Fruit fly (Drosophila melanogaster): ENCODE measurements around the gene CG8031.
A peak's percentile ranks its signal among the peaks of the same experiment; 100 is the strongest.

Gene CG8031

dm6 chr3R:12995522-12995921, 15.6 kb downstream of the CG8031 start, which contains the start of gene CG7488:
TSS of gene CG7488 (plus strand) at chr3R:12995620.
- TF ChIP-seq bab1 (GFP tag; optimal IDR thresholded peaks at IDR 0.05) (peak; percentile 44), CG7101 (tag; optimal IDR thresholded peaks at IDR 0.05) (no peak)

dm6 chr3R:12995047-12995446, 16.1 kb downstream of the CG8031 start, which contains the start of gene yellow-f2:
TSS of gene yellow-f2 (minus strand) at chr3R:12995147.
- TF ChIP-seq CG12768 (GFP tag; optimal IDR thresholded peaks at IDR 0.05), result no peak

dm6 chr3R:12993018-12993417, 18.1 kb downstream of the CG8031 start, which contains the start of gene yellow-f:
TSS of gene yellow-f (minus strand) at chr3R:12993201.
- TF ChIP-seq CG1620 (GFP tag; optimal IDR thresholded peaks at IDR 0.05) (no peak), CG12768 (GFP tag; optimal IDR thresholded peaks at IDR 0.05) (no peak), CG7045 (GFP tag; optimal IDR thresholded peaks at IDR 0.05) (no peak), pad (GFP tag; optimal IDR thresholded peaks at IDR 0.05) (no peak), Clk (GFP tag; optimal IDR thresholded peaks at IDR 0.05) (no peak), Mnt (GFP tag; optimal IDR thresholded peaks at IDR 0.05) (no peak), CG5204 (GFP tag; optimal IDR thresholded peaks at IDR 0.05) (no peak)

- TF ChIP-seq CG14711 (tag; optimal IDR thresholded peaks at IDR 0.05), result no peak
- TF ChIP-seq CG12768 (GFP tag; optimal IDR thresholded peaks at IDR 0.05), result no peak
- no peak for TF ChIP-seq cnc (optimal IDR thresholded peaks at IDR 0.05)
- no peak for TF ChIP-seq pad (GFP tag; optimal IDR thresholded peaks at IDR 0.05)
- no peak for TF ChIP-seq bab1 (GFP tag; optimal IDR thresholded peaks at IDR 0.05)
These were observed 22.7 kb downstream of the CG8031 start, which contains the start of gene CG14383 for dm6 chr3R:12988411-12988810. TSS of gene CG14383 (minus strand) at chr3R:12988511.

- TF ChIP-seq Crg-1 (GFP tag; optimal IDR thresholded peaks at IDR 0.05) (no peak), cic (GFP tag; optimal IDR thresholded peaks at IDR 0.05) (no peak), CG14711 (tag; optimal IDR thresholded peaks at IDR 0.05) (peak; percentile 59), CG12768 (GFP tag; optimal IDR thresholded peaks at IDR 0.05) (no peak), CG5204 (GFP tag; optimal IDR thresholded peaks at IDR 0.05) (no peak), bab1 (GFP tag; optimal IDR thresholded peaks at IDR 0.05) (peak; percentile 70), CG11617 (GFP tag; optimal IDR thresholded peaks at IDR 0.05) (peak; percentile 34), Hr96 (GFP tag; optimal IDR thresholded peaks at IDR 0.05) (no peak), tj (GFP tag; optimal IDR thresholded peaks at IDR 0.05) (peak; percentile 5), CG7045 (GFP tag; optimal IDR thresholded peaks at IDR 0.05) (peak; percentile 40), kay (GFP tag; ENCODE audit: borderline replicate concordance) (no peak), CG1620 (GFP tag; optimal IDR thresholded peaks at IDR 0.05) (no peak), cnc (optimal IDR thresholded peaks at IDR 0.05) (no peak), CG33017 (tag; optimal IDR thresholded peaks at IDR 0.05) (peak; percentile 50), ovo (GFP tag; optimal IDR thresholded peaks at IDR 0.05) (no peak), CG7101 (tag; optimal IDR thresholded peaks at IDR 0.05) (peak; percentile 59), Mnt (GFP tag; optimal IDR thresholded peaks at IDR 0.05) (no peak), toe (GFP tag; optimal IDR thresholded peaks at IDR 0.05) (no peak), Clk (GFP tag; optimal IDR thresholded peaks at IDR 0.05) (no peak), pad (GFP tag; optimal IDR thresholded peaks at IDR 0.05) (no peak)
These were observed 25.1 kb downstream of the CG8031 start, which contains the start of gene CG31342 for dm6 chr3R:12985828-12986530. TSS of gene CG31342 (plus strand) at chr3R:12986041.

dm6 chr3R:12982982-12983633, 28.0 kb downstream of the CG8031 start:
- TF ChIP-seq CG5204 (GFP tag; optimal IDR thresholded peaks at IDR 0.05) (no peak), kay (GFP tag; ENCODE audit: borderline replicate concordance) (peak; percentile 98), Mnt (GFP tag; optimal IDR thresholded peaks at IDR 0.05) (peak; percentile 24), cic (GFP tag; optimal IDR thresholded peaks at IDR 0.05) (peak; percentile 78), CG33017 (tag; optimal IDR thresholded peaks at IDR 0.05) (no peak)

- TF ChIP-seq tj (GFP tag; optimal IDR thresholded peaks at IDR 0.05) (peak; percentile 89), pad (GFP tag; optimal IDR thresholded peaks at IDR 0.05) (peak; percentile 47), CG11617 (GFP tag; optimal IDR thresholded peaks at IDR 0.05) (peak; percentile 83), CG14711 (tag; optimal IDR thresholded peaks at IDR 0.05) (peak; percentile 93), Mnt (GFP tag; optimal IDR thresholded peaks at IDR 0.05) (peak; percentile 44), Crg-1 (GFP tag; optimal IDR thresholded peaks at IDR 0.05) (peak; percentile 35), Hr96 (GFP tag; optimal IDR thresholded peaks at IDR 0.05) (no peak), cic (GFP tag; optimal IDR thresholded peaks at IDR 0.05) (peak; percentile 91), ovo (GFP tag; optimal IDR thresholded peaks at IDR 0.05) (peak; percentile 72), cnc (optimal IDR thresholded peaks at IDR 0.05) (no peak), CG7101 (tag; optimal IDR thresholded peaks at IDR 0.05) (peak; percentile 81), CG1620 (GFP tag; optimal IDR thresholded peaks at IDR 0.05) (peak; percentile 13), Clk (GFP tag; optimal IDR thresholded peaks at IDR 0.05) (peak; percentile 76), bab1 (GFP tag; optimal IDR thresholded peaks at IDR 0.05) (peak; percentile 72), CG33017 (tag; optimal IDR thresholded peaks at IDR 0.05) (peak; percentile 82), CG7045 (GFP tag; optimal IDR thresholded peaks at IDR 0.05) (peak; percentile 44), kay (GFP tag; ENCODE audit: borderline replicate concordance) (peak; percentile 54), toe (GFP tag; optimal IDR thresholded peaks at IDR 0.05) (peak; percentile 56), CG12768 (GFP tag; optimal IDR thresholded peaks at IDR 0.05) (peak; percentile 80), CG5204 (GFP tag; optimal IDR thresholded peaks at IDR 0.05) (peak; percentile 75)
These were observed 28.7 kb downstream of the CG8031 start for dm6 chr3R:12982167-12982981.
